Fruit fly (Drosophila melanogaster) whole organism, embryonic: ENCODE data around the gene Scgbeta.

Experiments
- Awh ChIP-seq: fragments of 200-800 bp; sonication (Bioruptor generic); IDR thresholded peaks from 2 replicates; pipeline ENCODE4, ENCODE4 v1.3.6; 2022; ENCODE audit warnings: missing biosample characterization, missing genetic modification characterization
- Bdp1 ChIP-seq: fragments of 200-800 bp; sonication (Bioruptor generic); optimal IDR thresholded peaks from 3 replicates; lab custom pipeline; 2016; ENCODE audit warnings: missing biosample characterization, missing genetic modification characterization
- CG10147 ChIP-seq: fragments of 200-800 bp; sonication (Bioruptor generic); optimal IDR thresholded peaks from 2 replicates; lab custom pipeline; 2019; ENCODE audit warnings: missing biosample characterization, mild to moderate bottlenecking, missing genetic modification characterization, moderate library complexity
- CG10431 ChIP-seq: fragments of 200-800 bp; sonication (Bioruptor generic); optimal IDR thresholded peaks from 3 replicates; lab custom pipeline; 2018; ENCODE audit warnings: missing biosample characterization, mild to moderate bottlenecking, missing genetic modification characterization
- CG11247 ChIP-seq: fragments of 200-800 bp; sonication (Bioruptor generic); IDR thresholded peaks from 2 replicates; pipeline ENCODE4 v1.3.6; 2022; ENCODE audit warnings: missing biosample characterization, missing genetic modification characterization
- CG12155 ChIP-seq: fragments of 200-800 bp; sonication (Bioruptor generic); optimal IDR thresholded peaks from 3 replicates; lab custom pipeline; 2016; ENCODE audit warnings: missing biosample characterization, missing genetic modification characterization
- CG13624 ChIP-seq: fragments of 200-800 bp; sonication (Bioruptor generic); optimal IDR thresholded peaks from 2 replicates; lab custom pipeline; 2016; ENCODE audit warnings: missing biosample characterization, missing genetic modification characterization
- CG15514 ChIP-seq: fragments of 200-800 bp; sonication (Bioruptor generic); optimal IDR thresholded peaks from 3 replicates; lab custom pipeline; 2017; ENCODE audit warnings: missing biosample characterization, missing genetic modification characterization, mild to moderate bottlenecking, moderate library complexity, missing genetic modification reagents
- CG1602 ChIP-seq: fragments of 200-800 bp; sonication (Bioruptor generic); optimal IDR thresholded peaks from 3 replicates; lab custom pipeline; 2016; ENCODE audit warnings: missing biosample characterization, missing genetic modification characterization
- CG16815 ChIP-seq: fragments of 200-800 bp; sonication (Bioruptor generic); optimal IDR thresholded peaks from 3 replicates; lab custom pipeline; 2017; ENCODE audit warnings: missing biosample characterization, mild to moderate bottlenecking, missing genetic modification characterization
- CG2202 ChIP-seq: fragments of 200-800 bp; sonication (Bioruptor generic); optimal IDR thresholded peaks from 2 replicates; lab custom pipeline; 2018; ENCODE audit warnings: missing biosample characterization, mild to moderate bottlenecking, missing genetic modification characterization
- CG30403 ChIP-seq: fragments of 200-800 bp; sonication (Bioruptor generic); optimal IDR thresholded peaks from 3 replicates; lab custom pipeline; 2016; ENCODE audit warnings: missing biosample characterization, missing genetic modification characterization
- CG3726 ChIP-seq: fragments of 200-800 bp; sonication (Bioruptor generic); IDR thresholded peaks from 3 replicates; pipeline ENCODE4, ENCODE4 v1.3.6; 2022; ENCODE audit warnings: missing biosample characterization, missing genetic modification characterization
- CG8089 ChIP-seq: fragments of 200-800 bp; sonication (Bioruptor generic); optimal IDR thresholded peaks from 3 replicates; lab custom pipeline; 2016; ENCODE audit warnings: missing biosample characterization, missing genetic modification characterization
- CG8281 ChIP-seq: fragments of 200-800 bp; sonication (Bioruptor generic); optimal IDR thresholded peaks from 2 replicates; lab custom pipeline; 2018; ENCODE audit warnings: missing biosample characterization, mild to moderate bottlenecking, missing genetic modification characterization, moderate library complexity
- CG8290 ChIP-seq, 3 experiments: fragments of 200-800 bp; sonication (Bioruptor generic); optimal IDR thresholded peaks; 2 replicates each; lab custom pipeline; 2016 to 2019; ENCODE audit warnings: missing biosample characterization in 3 of 3, missing genetic modification characterization in 3 of 3, mild to moderate bottlenecking in 2 of 3, moderate library complexity in 1 of 3
- Chrac-16 ChIP-seq: fragments of 200-800 bp; sonication (Bioruptor generic); optimal IDR thresholded peaks from 3 replicates; lab custom pipeline; 2016; ENCODE audit warnings: missing biosample characterization, missing genetic modification characterization
- D ChIP-seq, 2 experiments: fragments of 200-800 bp in 1 of 2; fragments of >200 bp in 1 of 2; sonication (Bioruptor generic) in 1 of 2; optimal IDR thresholded peaks; 2 replicates in 1 of 2; 3 replicates in 1 of 2; lab custom pipeline; 2017; ENCODE audit warnings: mild to moderate bottlenecking in 1 of 2, missing biosample characterization in 1 of 2, missing genetic modification characterization in 1 of 2, missing genetic modification reagents in 1 of 2
- Dbx ChIP-seq: fragments of 200-800 bp; sonication (Bioruptor generic); IDR thresholded peaks from 3 replicates; pipeline ENCODE4 v1.3.6; 2022; ENCODE audit warnings: missing biosample characterization, missing genetic modification characterization
- Fer3 ChIP-seq: fragments of 200-800 bp; sonication (Bioruptor generic); optimal IDR thresholded peaks from 2 replicates; lab custom pipeline; 2018; ENCODE audit warnings: missing biosample characterization, mild to moderate bottlenecking, missing genetic modification characterization, moderate library complexity
- H2.0 ChIP-seq: fragments of 200-800 bp; sonication (Bioruptor generic); IDR thresholded peaks from 2 replicates; pipeline ENCODE4 v1.3.6; 2022; ENCODE audit warnings: missing biosample characterization, missing genetic modification characterization
- HmgZ ChIP-seq: fragments of 200-800 bp; sonication (Bioruptor generic); optimal IDR thresholded peaks from 2 replicates; lab custom pipeline; 2018; ENCODE audit warnings: missing biosample characterization, mild to moderate bottlenecking, missing genetic modification characterization
- Hmr ChIP-seq: fragments of 200-800 bp; sonication (Bioruptor generic); optimal IDR thresholded peaks from 3 replicates; lab custom pipeline; 2017; ENCODE audit warnings: mild to moderate bottlenecking, missing biosample characterization, missing genetic modification reagents, missing genetic modification characterization
- NK7.1 ChIP-seq: fragments of 200-800 bp; sonication (Bioruptor generic); optimal IDR thresholded peaks from 3 replicates; lab custom pipeline; 2016; ENCODE audit warnings: missing biosample characterization, missing genetic modification characterization
- NfI ChIP-seq: fragments of 200-800 bp; sonication (Bioruptor generic); optimal IDR thresholded peaks from 3 replicates; lab custom pipeline; 2018; ENCODE audit warnings: missing biosample characterization, mild to moderate bottlenecking, missing genetic modification characterization, moderate library complexity
- Opbp ChIP-seq: fragments of 200-800 bp; sonication (Bioruptor generic); IDR thresholded peaks from 3 replicates; pipeline ENCODE4 v1.3.6; 2022; ENCODE audit warnings: missing biosample characterization, missing genetic modification characterization; ENCODE audit not compliant: partially characterized antibody
- PHDP ChIP-seq: fragments of 200-800 bp; sonication (Bioruptor generic); optimal IDR thresholded peaks from 3 replicates; lab custom pipeline; 2018; ENCODE audit warnings: missing biosample characterization, mild to moderate bottlenecking, missing genetic modification characterization, moderate library complexity
- Spps ChIP-seq: fragments of 200-800 bp; sonication (Bioruptor generic); optimal IDR thresholded peaks from 2 replicates; lab custom pipeline; 2018; ENCODE audit warnings: missing biosample characterization, mild to moderate bottlenecking, missing genetic modification characterization
- Sry-δ ChIP-seq: fragments of 200-800 bp; sonication (Bioruptor generic); optimal IDR thresholded peaks from 2 replicates; lab custom pipeline; 2016; ENCODE audit warnings: missing biosample characterization, missing genetic modification characterization
- Ssrp ChIP-seq: fragments of 200-800 bp; sonication (Bioruptor generic); optimal IDR thresholded peaks from 2 replicates; lab custom pipeline; 2018; ENCODE audit warnings: missing biosample characterization, mild to moderate bottlenecking, missing genetic modification characterization, moderate library complexity
- Trl ChIP-seq, 3 experiments: fragments of >200 bp in 2 of 3; fragments of 200-800 bp in 1 of 3; sonication (Bioruptor generic) in 1 of 3; optimal IDR thresholded peaks; 2 replicates in 1 of 3; 3 replicates in 2 of 3; lab custom pipeline; 2016 to 2017; ENCODE audit warnings: missing biosample characterization in 1 of 3, missing genetic modification characterization in 1 of 3
- Vsx1 ChIP-seq: fragments of 200-800 bp; sonication (Bioruptor generic); optimal IDR thresholded peaks from 2 replicates; lab custom pipeline; 2017; ENCODE audit warnings: missing biosample characterization, mild to moderate bottlenecking, missing genetic modification characterization, missing genetic modification reagents
- ara ChIP-seq: fragments of 200-800 bp; sonication (Bioruptor generic); IDR thresholded peaks from 2 replicates; pipeline ENCODE4 v1.3.6; 2022; ENCODE audit warnings: missing biosample characterization, missing genetic modification characterization
- cg ChIP-seq: fragments of 200-800 bp; sonication (Bioruptor generic); optimal IDR thresholded peaks from 3 replicates; lab custom pipeline; 2019; ENCODE audit warnings: missing biosample characterization, mild to moderate bottlenecking, missing genetic modification characterization, moderate library complexity
- chif ChIP-seq, 2 experiments: fragments of 200-800 bp; sonication (Bioruptor generic); optimal IDR thresholded peaks; 3 replicates each; lab custom pipeline; 2016; ENCODE audit warnings: missing biosample characterization in 2 of 2, missing genetic modification characterization in 2 of 2
- ci ChIP-seq: fragments of 200-800 bp; sonication (Bioruptor generic); IDR thresholded peaks from 3 replicates; pipeline ENCODE4 v1.3.6; 2022; ENCODE audit warnings: missing biosample characterization, missing genetic modification characterization
- eyg ChIP-seq: fragments of 200-800 bp; sonication (Bioruptor generic); optimal IDR thresholded peaks from 3 replicates; lab custom pipeline; 2016; ENCODE audit warnings: missing biosample characterization, missing genetic modification characterization
- fru ChIP-seq: fragments of >200 bp; optimal IDR thresholded peaks from 2 replicates; lab custom pipeline; 2017
- gsb ChIP-seq: fragments of 200-800 bp; sonication (Bioruptor generic); IDR thresholded peaks from 2 replicates; pipeline ENCODE4 v1.3.6; 2022; ENCODE audit warnings: missing biosample characterization, missing genetic modification characterization
- hth ChIP-seq: fragments of >200 bp; optimal IDR thresholded peaks from 2 replicates; lab custom pipeline; 2017; ENCODE audit warnings: inconsistent platforms
- jigr1 ChIP-seq: fragments of 200-800 bp; sonication (Bioruptor generic); IDR thresholded peaks from 3 replicates; pipeline ENCODE4 v1.3.6; 2022; ENCODE audit warnings: missing biosample characterization, missing genetic modification characterization
- mld ChIP-seq: fragments of 200-800 bp; sonication (Bioruptor generic); IDR thresholded peaks from 3 replicates; pipeline ENCODE4 v1.3.6; 2022; ENCODE audit warnings: missing biosample characterization, missing genetic modification characterization; ENCODE audit not compliant: partially characterized antibody
- peb ChIP-seq: fragments of 200-800 bp; sonication (Bioruptor generic); IDR thresholded peaks from 2 replicates; pipeline ENCODE4 v1.3.6; 2022; ENCODE audit warnings: missing biosample characterization, missing genetic modification characterization
- psq ChIP-seq: fragments of 200-800 bp; sonication (Bioruptor generic); optimal IDR thresholded peaks from 2 replicates; lab custom pipeline; 2017; ENCODE audit warnings: missing biosample characterization, missing genetic modification characterization
- pum ChIP-seq: fragments of 200-800 bp; sonication (Bioruptor generic); optimal IDR thresholded peaks from 2 replicates; lab custom pipeline; 2016; ENCODE audit warnings: missing biosample characterization, missing genetic modification characterization
- ranshi ChIP-seq: fragments of 200-800 bp; sonication (Bioruptor generic); IDR thresholded peaks from 2 replicates; pipeline ENCODE4 v1.3.6; 2022; ENCODE audit warnings: missing biosample characterization, missing genetic modification characterization
- seq ChIP-seq: fragments of 200-800 bp; sonication (Bioruptor generic); IDR thresholded peaks from 2 replicates; pipeline ENCODE4 v1.3.6; 2022; ENCODE audit warnings: missing biosample characterization, missing genetic modification characterization
- sisA ChIP-seq: fragments of 200-800 bp; sonication (Bioruptor generic); IDR thresholded peaks from 2 replicates; pipeline ENCODE4 v1.3.6; 2022; ENCODE audit warnings: missing biosample characterization, missing genetic modification characterization
- trh ChIP-seq: fragments of 200-800 bp; sonication (Bioruptor generic); optimal IDR thresholded peaks from 2 replicates; lab custom pipeline; 2016; ENCODE audit warnings: missing biosample characterization, missing genetic modification characterization
- vnd ChIP-seq: fragments of 200-800 bp; sonication (Bioruptor generic); IDR thresholded peaks from 3 replicates; pipeline ENCODE4 v1.3.6; 2022; ENCODE audit warnings: missing biosample characterization, missing genetic modification characterization; ENCODE audit not compliant: partially characterized antibody
- zf30C ChIP-seq: fragments of 200-800 bp; sonication (Bioruptor generic); optimal IDR thresholded peaks from 3 replicates; lab custom pipeline; 2018; ENCODE audit warnings: missing biosample characterization, mild to moderate bottlenecking, missing genetic modification characterization

Gene Scgbeta

dm6 chr3R:12433764-12434163 is 11.5 kb upstream of the Scgbeta start, which contains the start of the genes Aos1 and Srlp (continued):
- TF ChIP-seq gsb (GFP tag; lab: Robert Waterston, UW) (no peak), Hmr (GFP tag; lab: Kevin White, UChicago) (no peak), psq (no peak), CG1602 (GFP tag; lab: Kevin White, UChicago) (peak; percentile 3), Trl (optimal IDR thresholded peaks at IDR 0.05; lab: Kevin White, UChicago) (no peak), Trl (GFP tag; optimal IDR thresholded peaks at IDR 0.05; lab: Kevin White, UChicago) (no peak), CG10147 (GFP tag; lab: Kevin White, UChicago) (peak; percentile 62), Bdp1 (no peak), fru (lab: Kevin White, UChicago) (no peak), NK7.1 (GFP tag; lab: Kevin White, UChicago) (no peak), sisA (GFP tag; lab: Robert Waterston, UW) (no peak), Fer3 (tag; lab: Kevin White, UChicago) (peak; percentile 54), Ssrp (tag; lab: Kevin White, UChicago) (peak; percentile 48), CG3726 (GFP tag; lab: Robert Waterston, UW) (no peak), vnd (GFP tag; lab: Robert Waterston, UW) (no peak), CG8281 (tag; lab: Kevin White, UChicago) (no peak), CG16815 (GFP tag; lab: Kevin White, UChicago) (no peak), Chrac-16 (GFP tag; lab: Kevin White, UChicago) (peak; percentile 38), CG2202 (tag; lab: Kevin White, UChicago) (no peak), CG8290 (GFP tag; optimal IDR thresholded peaks at IDR 0.05; lab: Kevin White, UChicago) (peak; percentile 19), CG8290 (tag; optimal IDR thresholded peaks at IDR 0.05; lab: Kevin White, UChicago) (no peak), seq (GFP tag; lab: Robert Waterston, UW) (no peak), CG13624 (no peak), Vsx1 (GFP tag; lab: Kevin White, UChicago) (no peak), CG8089 (GFP tag; lab: Kevin White, UChicago) (no peak), eyg (GFP tag; lab: Kevin White, UChicago) (no peak), CG30403 (peak; percentile 73), ranshi (GFP tag; lab: Robert Waterston, UW) (no peak), Awh (GFP tag; lab: Robert Waterston, UW) (no peak), CG12155 (GFP tag; lab: Kevin White, UChicago) (peak; percentile 43), ara (GFP tag; lab: Robert Waterston, UW) (no peak), peb (no peak), CG15514 (GFP tag; lab: Kevin White, UChicago) (peak; percentile 58), NfI (GFP tag; lab: Kevin White, UChicago) (peak; percentile 46), PHDP (peak; percentile 61), D (optimal IDR thresholded peaks at IDR 0.05; lab: Kevin White, UChicago) (no peak), D (GFP tag; optimal IDR thresholded peaks at IDR 0.05; lab: Kevin White, UChicago) (no peak), chif (GFP tag; optimal IDR thresholded peaks at IDR 0.05; lab: Kevin White, UChicago) (no peak), mld (GFP tag; lab: Robert Waterston, UW) (no peak), H2.0 (GFP tag; lab: Robert Waterston, UW) (no peak), CG11247 (no peak), hth (lab: Kevin White, UChicago) (no peak), Sry-δ (GFP tag; lab: Kevin White, UChicago) (no peak), cg (GFP tag; lab: Kevin White, UChicago) (no peak), CG10431 (GFP tag; lab: Kevin White, UChicago) (no peak), zf30C (GFP tag; lab: Kevin White, UChicago) (no peak), ci (no peak), pum (GFP tag; lab: Kevin White, UChicago) (no peak), Opbp (no peak), HmgZ (peak; percentile 51), Spps (tag; lab: Kevin White, UChicago) (no peak), Dbx (0 out of 3 replicates have a peak, but pooled peaks have one; percentile 44), jigr1 (GFP tag; lab: Robert Waterston, UW) (no peak), trh (GFP tag; lab: Kevin White, UChicago) (no peak)
